Worm (Caenorhabditis elegans) whole organism, L2 larva: ENCODE data around the gene F58B6.1.

Source experiments
- C34F6.9 ChIP-seq: fragments of 150-350 bp; optimal IDR thresholded peaks from 2 replicates; lab custom pipeline; 2014; ENCODE audit warnings: missing biosample characterization, missing genetic modification characterization
- F13H6.1 ChIP-seq: sonication (generic microtip); optimal IDR thresholded peaks from 2 replicates; lab custom pipeline; 2016; ENCODE audit warnings: missing genetic modification characterization, missing compliant biosample characterization
- R02D3.7 ChIP-seq: fragments of 150-350 bp; optimal IDR thresholded peaks from 2 replicates; lab custom pipeline; 2014; ENCODE audit warnings: missing biosample characterization, missing genetic modification characterization
- Y55F3AM.14 ChIP-seq: fragments of 200-800 bp; sonication (Bioruptor generic); optimal IDR thresholded peaks from 2 replicates; lab custom pipeline; 2018; ENCODE audit warnings: mild to moderate bottlenecking, missing genetic modification characterization, missing compliant biosample characterization
- ZK546.5 ChIP-seq: sonication (generic microtip); optimal IDR thresholded peaks from 2 replicates; lab custom pipeline; 2017; ENCODE audit warnings: missing biosample characterization, missing genetic modification characterization
- alr-1 ChIP-seq: fragments of 150-350 bp; optimal IDR thresholded peaks from 2 replicates; lab custom pipeline; 2014; ENCODE audit warnings: missing biosample characterization, missing genetic modification characterization
- aly-2 ChIP-seq: fragments of 150-350 bp; optimal IDR thresholded peaks from 2 replicates; lab custom pipeline; 2014; ENCODE audit warnings: missing biosample characterization, missing genetic modification characterization
- ama-1 ChIP-seq: fragments of 150-350 bp; optimal IDR thresholded peaks from 2 replicates; lab custom pipeline; 2018; ENCODE audit warnings: inconsistent platforms
- blmp-1 ChIP-seq: sonication (generic microtip); optimal IDR thresholded peaks from 2 replicates; lab custom pipeline; 2017; ENCODE audit warnings: missing genetic modification characterization, mild to moderate bottlenecking, missing compliant biosample characterization, antibody characterized with exemption, moderate library complexity; ENCODE audit not compliant: insufficient read depth
- ceh-16 ChIP-seq: fragments of 150-350 bp; optimal IDR thresholded peaks from 2 replicates; lab custom pipeline; 2014; ENCODE audit warnings: missing biosample characterization, missing genetic modification characterization
- ceh-82 ChIP-seq: fragments of 150-350 bp; optimal IDR thresholded peaks from 2 replicates; lab custom pipeline; 2014; ENCODE audit warnings: missing biosample characterization, missing genetic modification characterization
- crh-2 ChIP-seq: sonication (generic microtip); optimal IDR thresholded peaks from 2 replicates; lab custom pipeline; 2017; ENCODE audit warnings: missing biosample characterization, missing genetic modification characterization
- dmd-4 ChIP-seq: sonication (generic microtip); optimal IDR thresholded peaks from 2 replicates; lab custom pipeline; 2017; ENCODE audit warnings: missing biosample characterization, missing genetic modification characterization
- egl-27 ChIP-seq: sonication (generic microtip); optimal IDR thresholded peaks from 3 replicates; lab custom pipeline; 2017; ENCODE audit warnings: missing biosample characterization, missing genetic modification reagents, missing genetic modification characterization
- elt-1 ChIP-seq: fragments of 150-350 bp; optimal IDR thresholded peaks from 2 replicates; lab custom pipeline; 2014; ENCODE audit warnings: missing biosample characterization, missing genetic modification characterization
- elt-3 ChIP-seq: sonication (generic microtip); optimal IDR thresholded peaks from 2 replicates; lab custom pipeline; 2017; ENCODE audit warnings: missing biosample characterization, missing genetic modification characterization
- fos-1 ChIP-seq: fragments of 150-350 bp; optimal IDR thresholded peaks from 2 replicates; lab custom pipeline; 2014; ENCODE audit warnings: missing biosample characterization, missing genetic modification characterization
- gmeb-1 ChIP-seq: fragments of 150-350 bp; optimal IDR thresholded peaks from 2 replicates; lab custom pipeline; 2014; ENCODE audit warnings: missing biosample characterization, missing genetic modification characterization
- lin-11 ChIP-seq: fragments of 150-350 bp; sonication (generic microtip); optimal IDR thresholded peaks from 2 replicates; lab custom pipeline; 2014; ENCODE audit warnings: missing biosample characterization, missing genetic modification characterization, inconsistent platforms, mixed read lengths
- lin-13 ChIP-seq: fragments of 150-350 bp; optimal IDR thresholded peaks from 2 replicates; lab custom pipeline; 2014; ENCODE audit warnings: missing biosample characterization, missing genetic modification reagents, missing genetic modification characterization
- lin-39 ChIP-seq: fragments of 150-350 bp; optimal IDR thresholded peaks from 2 replicates; lab custom pipeline; 2014; ENCODE audit warnings: missing biosample characterization, missing genetic modification reagents, missing genetic modification characterization
- lsy-2 ChIP-seq, 2 experiments: fragments of 150-350 bp in 1 of 2; sonication (generic microtip) in 1 of 2; optimal IDR thresholded peaks; 2 replicates each; lab custom pipeline; 2014 to 2017; ENCODE audit warnings: missing biosample characterization in 2 of 2, missing genetic modification characterization in 2 of 2
- mab-5 ChIP-seq: fragments of 150-350 bp; optimal IDR thresholded peaks from 2 replicates; lab custom pipeline; 2014; ENCODE audit warnings: missing biosample characterization, missing genetic modification characterization
- mbf-1 ChIP-seq: sonication (generic microtip); optimal IDR thresholded peaks from 2 replicates; lab custom pipeline; 2017; ENCODE audit warnings: missing biosample characterization, missing genetic modification characterization
- mdl-1 ChIP-seq, 2 experiments: fragments of 150-350 bp in 1 of 2; sonication (generic microtip) in 1 of 2; optimal IDR thresholded peaks; 2 replicates each; lab custom pipeline; 2017; ENCODE audit warnings: missing biosample characterization in 2 of 2, missing genetic modification characterization in 2 of 2
- nhr-10 ChIP-seq: sonication (generic microtip); optimal IDR thresholded peaks from 2 replicates; lab custom pipeline; 2017; ENCODE audit warnings: missing biosample characterization, missing genetic modification characterization
- nhr-11 ChIP-seq: fragments of 150-350 bp; optimal IDR thresholded peaks from 2 replicates; lab custom pipeline; 2014; ENCODE audit warnings: missing biosample characterization, missing genetic modification characterization
- nhr-12 ChIP-seq: fragments of 150-350 bp; optimal IDR thresholded peaks from 2 replicates; lab custom pipeline; 2014; ENCODE audit warnings: missing biosample characterization, missing genetic modification characterization
- nhr-129 ChIP-seq: fragments of 150-350 bp; optimal IDR thresholded peaks from 2 replicates; lab custom pipeline; 2014; ENCODE audit warnings: missing biosample characterization, missing genetic modification characterization
- nhr-21 ChIP-seq: fragments of 150-350 bp; optimal IDR thresholded peaks from 2 replicates; lab custom pipeline; 2014; ENCODE audit warnings: missing biosample characterization, missing genetic modification characterization
- nhr-23 ChIP-seq: fragments of 150-350 bp; optimal IDR thresholded peaks from 2 replicates; lab custom pipeline; 2014; ENCODE audit warnings: missing biosample characterization, missing genetic modification reagents, missing genetic modification characterization
- nhr-237 ChIP-seq: fragments of 150-350 bp; optimal IDR thresholded peaks from 2 replicates; lab custom pipeline; 2014; ENCODE audit warnings: missing biosample characterization, missing genetic modification characterization
- nhr-25 ChIP-seq: fragments of 150-350 bp; sonication (generic microtip); optimal IDR thresholded peaks from 3 replicates; lab custom pipeline; 2014; ENCODE audit warnings: missing biosample characterization, missing genetic modification characterization
- nhr-6 ChIP-seq: fragments of 150-350 bp; optimal IDR thresholded peaks from 2 replicates; lab custom pipeline; 2014; ENCODE audit warnings: missing biosample characterization, missing genetic modification characterization
- nhr-77 ChIP-seq: fragments of 150-350 bp; optimal IDR thresholded peaks from 2 replicates; lab custom pipeline; 2014; ENCODE audit warnings: missing biosample characterization, missing genetic modification characterization
- peb-1 ChIP-seq: fragments of 150-350 bp; optimal IDR thresholded peaks from 2 replicates; lab custom pipeline; 2014; ENCODE audit warnings: missing biosample characterization, missing genetic modification characterization
- sem-4 ChIP-seq: fragments of 150-350 bp; optimal IDR thresholded peaks from 2 replicates; lab custom pipeline; 2014; ENCODE audit warnings: missing biosample characterization, missing genetic modification reagents, missing genetic modification characterization
- skn-1 ChIP-seq: sonication (generic microtip); optimal IDR thresholded peaks from 2 replicates; lab custom pipeline; 2017; ENCODE audit warnings: missing biosample characterization, missing genetic modification characterization
- sma-3 ChIP-seq: sonication (generic microtip); optimal IDR thresholded peaks from 2 replicates; lab custom pipeline; 2016; ENCODE audit warnings: missing genetic modification reagents, missing genetic modification characterization, missing compliant biosample characterization
- sma-9 ChIP-seq, 2 experiments: fragments of 150-350 bp in 1 of 2; sonication (generic microtip) in 1 of 2; optimal IDR thresholded peaks; 2 replicates each; lab custom pipeline; 2014 to 2016; ENCODE audit warnings: missing genetic modification characterization in 2 of 2, mild to moderate bottlenecking in 1 of 2, missing biosample characterization in 1 of 2, missing compliant biosample characterization in 1 of 2, missing genetic modification reagents in 1 of 2, moderate library complexity in 1 of 2
- snpc-4 ChIP-seq: fragments of 150-350 bp; optimal IDR thresholded peaks from 2 replicates; lab custom pipeline; 2014; ENCODE audit warnings: missing biosample characterization, missing genetic modification characterization
- unc-39 ChIP-seq: fragments of 150-350 bp; optimal IDR thresholded peaks from 2 replicates; lab custom pipeline; 2014; ENCODE audit warnings: missing biosample characterization, missing genetic modification characterization
- unc-55 ChIP-seq: fragments of 150-350 bp; sonication (generic microtip); optimal IDR thresholded peaks from 3 replicates; lab custom pipeline; 2014; ENCODE audit warnings: missing biosample characterization, missing genetic modification reagents, missing genetic modification characterization
- unc-62 ChIP-seq: fragments of 150-350 bp; optimal IDR thresholded peaks from 2 replicates; lab custom pipeline; 2014; ENCODE audit warnings: missing biosample characterization, missing genetic modification reagents, missing genetic modification characterization
- zag-1 ChIP-seq: fragments of 150-350 bp; optimal IDR thresholded peaks from 2 replicates; lab custom pipeline; 2014; ENCODE audit warnings: missing biosample characterization, missing genetic modification characterization
- ztf-1 ChIP-seq: fragments of 200-800 bp; sonication (Bioruptor generic); conservative IDR thresholded peaks from 2 replicates; pipeline ENCODE4 v1.3.6; 2022; ENCODE audit warnings: missing genetic modification characterization, missing compliant biosample characterization
- ztf-11 ChIP-seq: sonication (generic microtip); optimal IDR thresholded peaks from 2 replicates; lab custom pipeline; 2017; ENCODE audit warnings: missing biosample characterization, missing genetic modification characterization
- ztf-4 ChIP-seq: fragments of 150-350 bp; optimal IDR thresholded peaks from 2 replicates; lab custom pipeline; 2014; ENCODE audit warnings: missing biosample characterization, missing genetic modification characterization

Gene F58B6.1

ce11 chrIII:1144816-1145215, 29.1 kb upstream of the F58B6.1 start:
- TF ChIP-seq nhr-25 (tag; lab: Kevin White, UChicago) = no peak
- no peak for TF ChIP-seq zag-1 (tag; lab: Kevin White, UChicago)
- no peak for TF ChIP-seq ceh-82 (tag; lab: Kevin White, UChicago)
- no peak for TF ChIP-seq snpc-4

ce11 chrIII:1142798-1143197, 27.1 kb upstream of the F58B6.1 start, which contains the start of gene smr-1:
TSS of gene smr-1 (plus strand) at chrIII:1143172.
- no peak for TF ChIP-seq alr-1
- no peak for TF ChIP-seq aly-2 (tag; lab: Kevin White, UChicago)
- peak; percentile 13 for TF ChIP-seq ZK546.5 (tag; lab: Kevin White, UChicago)
- no peak for TF ChIP-seq elt-3 (tag; lab: Kevin White, UChicago)
- no peak for TF ChIP-seq nhr-12 (tag; lab: Kevin White, UChicago)
- TF ChIP-seq unc-55 = peak; percentile 87
- no peak for TF ChIP-seq lin-39 (tag; lab: Kevin White, UChicago)
- no peak for TF ChIP-seq peb-1 (tag; lab: Kevin White, UChicago)
- TF ChIP-seq zag-1 (tag; lab: Kevin White, UChicago) = peak; percentile 28
- peak; percentile 58 for TF ChIP-seq fos-1 (tag; lab: Kevin White, UChicago)
- TF ChIP-seq nhr-129 = peak; percentile 78
- peak; percentile 88 for TF ChIP-seq C34F6.9 (tag; lab: Kevin White, UChicago)
- peak; percentile 52 for TF ChIP-seq nhr-77
- no peak for TF ChIP-seq dmd-4 (tag; lab: Kevin White, UChicago)
- TF ChIP-seq nhr-25 (tag; lab: Kevin White, UChicago) = peak; percentile 84
- TF ChIP-seq nhr-23 = no peak
- peak; percentile 49 for TF ChIP-seq sem-4
- TF ChIP-seq Y55F3AM.14 (GFP tag; lab: Kevin White, UChicago) = no peak
- no peak for TF ChIP-seq nhr-10 (tag; lab: Kevin White, UChicago)
- TF ChIP-seq lsy-2 (tag; optimal IDR thresholded peaks at IDR 0.05; lab: Kevin White, UChicago) = peak; percentile 92 to 93
- TF ChIP-seq nhr-11 (tag; lab: Kevin White, UChicago) = no peak
- TF ChIP-seq crh-2 (tag; lab: Kevin White, UChicago) = peak; percentile 87
- TF ChIP-seq lin-11 = peak; percentile 45
- no peak for TF ChIP-seq ztf-11 (tag; lab: Kevin White, UChicago)
- TF ChIP-seq sma-9 (GFP tag; optimal IDR thresholded peaks at IDR 0.05; lab: Kevin White, UChicago) = peak; percentile 87
- TF ChIP-seq sma-9 (tag; optimal IDR thresholded peaks at IDR 0.05; lab: Kevin White, UChicago) = no peak
- TF ChIP-seq ceh-82 (tag; lab: Kevin White, UChicago) = no peak
- no peak for TF ChIP-seq mbf-1
- no peak for TF ChIP-seq elt-1
- TF ChIP-seq mab-5 (tag; lab: Kevin White, UChicago) = peak; percentile 86
- peak; percentile 49 for TF ChIP-seq snpc-4
- no peak for TF ChIP-seq unc-62 (GFP tag; lab: Kevin White, UChicago)
- peak; percentile 78 for TF ChIP-seq sma-3 (GFP tag; lab: Kevin White, UChicago)
- peak; percentile 80 for TF ChIP-seq F13H6.1 (tag; lab: Kevin White, UChicago)
- peak; percentile 9 for TF ChIP-seq blmp-1 (tag; lab: Kevin White, UChicago)
- peak; percentile 80 for TF ChIP-seq ztf-4 (tag; lab: Kevin White, UChicago)
- no peak for TF ChIP-seq ceh-16 (tag; lab: Kevin White, UChicago)
- TF ChIP-seq mdl-1 (tag; optimal IDR thresholded peaks at IDR 0.05; lab: Kevin White, UChicago) = peak in 1 of 2 experiments; percentile 45
- peak; percentile 25 for TF ChIP-seq nhr-237 (tag; lab: Kevin White, UChicago)
- peak; percentile 72 for TF ChIP-seq ama-1 (lab: Kevin White, UChicago)
- no peak for TF ChIP-seq skn-1 (tag; lab: Kevin White, UChicago)
- no peak for TF ChIP-seq ztf-1 (GFP tag; lab: Robert Waterston, UW)
- TF ChIP-seq R02D3.7 (tag; lab: Kevin White, UChicago) = peak; percentile 53
- peak; percentile 94 for TF ChIP-seq lin-13 (GFP tag; lab: Kevin White, UChicago)
- no peak for TF ChIP-seq unc-39 (tag; lab: Kevin White, UChicago)
- peak; percentile 54 for TF ChIP-seq nhr-6 (tag; lab: Kevin White, UChicago)
- peak; percentile 98 for TF ChIP-seq gmeb-1 (tag; lab: Kevin White, UChicago)
- TF ChIP-seq egl-27 = peak; percentile 78
- TF ChIP-seq nhr-21 = peak; percentile 58
